Fruit fly (Drosophila melanogaster): ENCODE measurements around the gene CG15219.

dm6 chr2L:22142696-22143176 is 37.4 kb upstream of the CG15219 start:
- TF ChIP-seq foxo (GFP tag; optimal IDR thresholded peaks at IDR 0.05), result no peak
- no peak for TF ChIP-seq Sp1 (GFP tag; optimal IDR thresholded peaks at IDR 0.05)
- TF ChIP-seq CG32264 (GFP tag; optimal IDR thresholded peaks at IDR 0.05), result no peak
